Fruit fly (Drosophila melanogaster) whole organism, pupa: ENCODE data around the gene CG14096.
"Not testable (repeated sequence)": the region's sequence is repeated elsewhere in the genome, so short reads cannot be mapped to it uniquely, and the experiment has no call there.

Source experiments
- CG10348 ChIP-seq: fragments of 200-800 bp; sonication (Bioruptor generic); IDR thresholded peaks from 2 replicates; pipeline ENCODE4 v1.3.6; 2022; ENCODE audit warnings: missing biosample characterization, missing genetic modification characterization
- CG12605 ChIP-seq: fragments of 200-800 bp; sonication (Bioruptor generic); IDR thresholded peaks from 2 replicates; pipeline ENCODE4 v1.3.6; 2022; ENCODE audit warnings: missing biosample characterization, missing genetic modification characterization
- CG13204 ChIP-seq: fragments of 200-800 bp; sonication (Bioruptor generic); optimal IDR thresholded peaks from 2 replicates; lab custom pipeline; 2018; ENCODE audit warnings: missing biosample characterization, mild to moderate bottlenecking, missing genetic modification characterization, moderate library complexity
- CG14655 ChIP-seq: fragments of 200-800 bp; sonication (Bioruptor generic); optimal IDR thresholded peaks from 3 replicates; lab custom pipeline; 2017; ENCODE audit warnings: mild to moderate bottlenecking, missing biosample characterization, missing genetic modification reagents, missing genetic modification characterization
- CG15710 ChIP-seq: fragments of 200-800 bp; sonication (Bioruptor generic); optimal IDR thresholded peaks from 2 replicates; lab custom pipeline; 2018; ENCODE audit warnings: missing biosample characterization, mild to moderate bottlenecking, missing genetic modification characterization, moderate library complexity
- CG17806 ChIP-seq: fragments of 200-800 bp; sonication (Bioruptor generic); optimal IDR thresholded peaks from 2 replicates; lab custom pipeline; 2018; ENCODE audit warnings: missing biosample characterization, mild to moderate bottlenecking, missing genetic modification characterization, moderate library complexity
- CG32121 ChIP-seq: fragments of 200-800 bp; sonication (Bioruptor generic); IDR thresholded peaks from 2 replicates; pipeline ENCODE4 v1.3.6; 2022; ENCODE audit warnings: missing biosample characterization, missing genetic modification characterization
- CG34367 ChIP-seq: fragments of 200-800 bp; sonication (Bioruptor generic); optimal IDR thresholded peaks from 2 replicates; lab custom pipeline; 2018; ENCODE audit warnings: missing biosample characterization, mild to moderate bottlenecking, missing genetic modification characterization
- CG4496 ChIP-seq: fragments of 200-800 bp; sonication (Bioruptor generic); IDR thresholded peaks from 3 replicates; pipeline ENCODE4 v1.3.6; 2022; ENCODE audit warnings: missing biosample characterization, missing genetic modification characterization
- CG8159 ChIP-seq: fragments of 200-800 bp; sonication (Bioruptor generic); optimal IDR thresholded peaks from 3 replicates; lab custom pipeline; 2018; ENCODE audit warnings: missing biosample characterization, mild to moderate bottlenecking, missing genetic modification characterization, moderate library complexity
- CG8301 ChIP-seq: fragments of 200-800 bp; sonication (Bioruptor generic); optimal IDR thresholded peaks from 2 replicates; lab custom pipeline; 2018; ENCODE audit warnings: missing biosample characterization, mild to moderate bottlenecking, missing genetic modification characterization
- CG9948 ChIP-seq: fragments of 200-800 bp; sonication (Bioruptor generic); optimal IDR thresholded peaks from 2 replicates; lab custom pipeline; 2018; ENCODE audit warnings: missing biosample characterization, mild to moderate bottlenecking, missing genetic modification characterization, moderate library complexity
- D1 ChIP-seq: fragments of 200-800 bp; sonication (Bioruptor generic); optimal IDR thresholded peaks from 2 replicates; lab custom pipeline; 2018; ENCODE audit warnings: missing biosample characterization, mild to moderate bottlenecking, missing genetic modification characterization, moderate library complexity
- EcR ChIP-seq: fragments of 200-800 bp; sonication (Bioruptor generic); optimal IDR thresholded peaks from 3 replicates; lab custom pipeline; 2019; ENCODE audit warnings: missing biosample characterization, missing genetic modification characterization, mild to moderate bottlenecking, moderate library complexity, missing genetic modification reagents
- Ets98B ChIP-seq: fragments of 200-800 bp; sonication (Bioruptor generic); IDR thresholded peaks from 2 replicates; pipeline ENCODE4 v1.3.6; 2022; ENCODE audit warnings: missing biosample characterization, missing genetic modification characterization
- Pif1A ChIP-seq: fragments of 200-800 bp; sonication (Bioruptor generic); optimal IDR thresholded peaks from 3 replicates; lab custom pipeline; 2016; ENCODE audit warnings: missing biosample characterization, missing genetic modification characterization
- Pif1B ChIP-seq: fragments of 200-800 bp; sonication (Bioruptor generic); optimal IDR thresholded peaks from 3 replicates; lab custom pipeline; 2016; ENCODE audit warnings: missing biosample characterization, missing genetic modification characterization
- Snoo ChIP-seq: fragments of 200-800 bp; sonication (Bioruptor generic); optimal IDR thresholded peaks from 3 replicates; lab custom pipeline; 2017; ENCODE audit warnings: missing biosample characterization, mild to moderate bottlenecking, missing genetic modification characterization, inconsistent platforms
- fd96Ca ChIP-seq: fragments of 200-800 bp; sonication (Bioruptor generic); IDR thresholded peaks from 3 replicates; pipeline ENCODE4 v1.3.6; 2022; ENCODE audit warnings: missing biosample characterization, missing genetic modification characterization
- gl ChIP-seq: fragments of 200-800 bp; sonication (Bioruptor generic); optimal IDR thresholded peaks from 2 replicates; lab custom pipeline; 2018; ENCODE audit warnings: missing biosample characterization, mild to moderate bottlenecking, missing genetic modification characterization
- rn ChIP-seq: fragments of 200-800 bp; sonication (Bioruptor generic); IDR thresholded peaks from 2 replicates; pipeline ENCODE4 v1.3.6; 2022; ENCODE audit warnings: missing biosample characterization, missing genetic modification characterization

The CG14096 gene

DNA sequence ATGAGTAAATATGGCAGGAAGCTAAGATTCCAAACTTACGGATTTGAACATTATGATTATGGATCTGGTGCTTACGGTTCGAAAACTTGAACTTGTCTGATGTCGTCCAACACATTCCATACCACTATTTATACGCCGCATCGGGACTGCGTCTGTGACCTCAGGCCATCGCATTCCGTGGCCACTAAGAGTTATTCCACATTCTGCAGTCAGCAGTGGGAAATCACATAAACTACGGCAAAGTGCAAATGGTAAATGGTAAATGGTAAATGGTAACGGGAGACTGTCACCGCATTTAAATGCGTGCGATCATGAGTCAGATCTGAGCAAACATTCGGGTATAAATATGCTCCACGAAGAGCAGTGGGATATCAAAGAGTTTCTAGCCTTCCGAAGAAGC, at the start of gene CG14096, which contains the start of gene CG32214:
TSS of gene CG14096 (minus strand) at position 101 of the 400 bp plus-strand sequence.
TSS of gene CG32214 (plus strand) at position 368 of the 400 bp plus-strand sequence.
- not testable (repeated sequence) for TF ChIP-seq CG32121; fd96Ca (GFP tag; lab: Robert Waterston, UW); CG10348 (GFP tag; lab: Robert Waterston, UW)

dm6 chr3L:19516547-19516946, 49.7 kb upstream of the CG14096 start:
- TF ChIP-seq CG8301 (tag; lab: Kevin White, UChicago) (no peak), Pif1B (GFP tag; lab: Kevin White, UChicago) (no peak), CG32121 (peak; percentile 32; the same call in 1 of the 2 replicates), CG14655 (peak; percentile 3), rn (GFP tag; lab: Robert Waterston, UW) (peak; percentile 60), CG15710 (tag; lab: Kevin White, UChicago) (no peak), EcR (GFP tag; lab: Kevin White, UChicago) (no peak), Pif1A (peak; percentile 37), CG10348 (GFP tag; lab: Robert Waterston, UW) (no peak), CG8159 (tag; lab: Kevin White, UChicago) (no peak), D1 (peak; percentile 59), Ets98B (GFP tag; lab: Robert Waterston, UW) (peak; percentile 47; the same call in 1 of the 2 replicates), CG34367 (tag; lab: Kevin White, UChicago) (peak; percentile 28), CG13204 (no peak), fd96Ca (GFP tag; lab: Robert Waterston, UW) (no peak), Snoo (tag; lab: Kevin White, UChicago) (no peak), CG4496 (GFP tag; lab: Robert Waterston, UW) (peak; percentile 85), CG12605 (GFP tag; lab: Robert Waterston, UW) (no peak), CG9948 (tag; lab: Kevin White, UChicago) (no peak), gl (tag; lab: Kevin White, UChicago) (no peak), CG17806 (tag; lab: Kevin White, UChicago) (no peak)

- TF ChIP-seq EcR (GFP tag; lab: Kevin White, UChicago) = no peak
- TF ChIP-seq CG12605 (GFP tag; lab: Robert Waterston, UW) = no peak
- TF ChIP-seq CG10348 (GFP tag; lab: Robert Waterston, UW) = no peak
- TF ChIP-seq CG15710 (tag; lab: Kevin White, UChicago) = no peak
- TF ChIP-seq CG4496 (GFP tag; lab: Robert Waterston, UW) = no peak
- TF ChIP-seq D1 = no peak
These were observed 45.8 kb upstream of the CG14096 start for dm6 chr3L:19512672-19513071.

- TF ChIP-seq CG4496 (GFP tag; lab: Robert Waterston, UW) (no peak), CG32121 (no peak), Pif1A (no peak), CG14655 (no peak), fd96Ca (GFP tag; lab: Robert Waterston, UW) (no peak), CG9948 (tag; lab: Kevin White, UChicago) (no peak), CG13204 (no peak), CG17806 (tag; lab: Kevin White, UChicago) (no peak), CG8301 (tag; lab: Kevin White, UChicago) (no peak), CG15710 (tag; lab: Kevin White, UChicago) (no peak), D1 (no peak), CG8159 (tag; lab: Kevin White, UChicago) (no peak), CG34367 (tag; lab: Kevin White, UChicago) (no peak), gl (tag; lab: Kevin White, UChicago) (no peak), Ets98B (GFP tag; lab: Robert Waterston, UW) (no peak), Pif1B (GFP tag; lab: Kevin White, UChicago) (no peak), Snoo (tag; lab: Kevin White, UChicago) (no peak), CG10348 (GFP tag; lab: Robert Waterston, UW) (no peak), EcR (GFP tag; lab: Kevin White, UChicago) (no peak)
- TF ChIP-seq, all 21 proteins: peak for 0
These were observed 37.8 kb upstream of the CG14096 start for dm6 chr3L:19504719-19505118.

DNA sequence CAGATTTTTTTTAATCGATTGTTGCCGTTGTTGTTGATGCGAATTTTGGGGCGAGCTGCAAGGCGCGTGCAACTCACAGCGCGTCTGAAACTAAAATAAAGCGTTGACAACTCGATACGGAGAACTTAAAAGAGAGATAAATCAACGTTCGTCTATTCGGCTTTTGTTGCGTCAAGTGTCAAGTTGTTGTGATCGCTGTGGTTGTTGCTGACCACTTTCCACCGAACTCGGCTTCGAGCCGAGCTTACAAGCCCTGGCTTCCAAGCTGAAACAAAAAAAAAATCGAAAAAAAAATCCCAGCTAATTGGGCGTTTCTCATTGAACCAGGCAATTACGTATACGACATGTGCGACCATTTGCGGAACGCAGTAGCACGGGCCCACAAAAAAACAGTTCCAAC, 36.9 kb upstream of the CG14096 start, which contains the start of gene CG9452:
TSS of gene CG9452 (minus strand) at position 101 of the 400 bp plus-strand sequence.
- TF ChIP-seq gl (tag; lab: Kevin White, UChicago) (no peak), Ets98B (GFP tag; lab: Robert Waterston, UW) (no peak), Snoo (tag; lab: Kevin White, UChicago) (no peak), CG12605 (GFP tag; lab: Robert Waterston, UW) (no peak), D1 (no peak)

dm6 chr3L:19500698-19501097, 33.8 kb upstream of the CG14096 start, which contains the start of gene CG9451:
CG9451 (minus strand) TSS chr3L:19500798.
- no peak for TF ChIP-seq Ets98B (GFP tag; lab: Robert Waterston, UW)
- no peak for TF ChIP-seq CG4496 (GFP tag; lab: Robert Waterston, UW)
- no peak for TF ChIP-seq EcR (GFP tag; lab: Kevin White, UChicago)
- no peak for TF ChIP-seq CG8301 (tag; lab: Kevin White, UChicago)
- no peak for TF ChIP-seq CG14655
- TF ChIP-seq gl (tag; lab: Kevin White, UChicago) = no peak
- no peak for TF ChIP-seq CG34367 (tag; lab: Kevin White, UChicago)
- TF ChIP-seq CG32121 = no peak
- TF ChIP-seq CG15710 (tag; lab: Kevin White, UChicago) = no peak
